Worm (Caenorhabditis elegans) whole organism, L4 larva: ENCODE measurements around the gene prp-9.

Source experiments
- D1046.2 ChIP-seq: fragments of 200-800 bp; sonication (Bioruptor generic); IDR thresholded peaks from 2 replicates; pipeline ENCODE4 v1.3.6; 2022; ENCODE audit warnings: missing genetic modification characterization, missing compliant biosample characterization
- F49E8.2 ChIP-seq: sonication (generic microtip); optimal IDR thresholded peaks from 2 replicates; lab custom pipeline; 2016; ENCODE audit warnings: missing compliant biosample characterization, mild to moderate bottlenecking, missing genetic modification characterization, borderline replicate concordance
- R02D3.7 ChIP-seq: fragments of 150-350 bp; sonication (generic microtip); optimal IDR thresholded peaks from 3 replicates; lab custom pipeline; 2014; ENCODE audit warnings: missing biosample characterization, missing genetic modification characterization
- T20F7.1 ChIP-seq: fragments of 200-800 bp; sonication (Bioruptor generic); optimal IDR thresholded peaks from 2 replicates; lab custom pipeline; 2018; ENCODE audit warnings: mild to moderate bottlenecking, missing genetic modification characterization, missing compliant biosample characterization
- Y5F2A.4 ChIP-seq: fragments of 200-800 bp; sonication (Bioruptor generic); optimal IDR thresholded peaks from 2 replicates; lab custom pipeline; 2018; ENCODE audit warnings: mild to moderate bottlenecking, missing genetic modification characterization, missing compliant biosample characterization
- Y75B8A.6 ChIP-seq: fragments of 200-800 bp; sonication (Bioruptor generic); IDR thresholded peaks from 2 replicates; pipeline ENCODE4 v1.3.6; 2022; ENCODE audit warnings: missing genetic modification reagents, missing genetic modification characterization, missing compliant biosample characterization
- ZK546.5 ChIP-seq, 2 experiments: sonication (generic microtip); optimal IDR thresholded peaks; 2 replicates each; lab custom pipeline; 2017; ENCODE audit warnings: missing biosample characterization in 2 of 2, missing genetic modification characterization in 2 of 2
- ceh-28 ChIP-seq: fragments of 150-350 bp; optimal IDR thresholded peaks from 2 replicates; lab custom pipeline; 2014; ENCODE audit warnings: missing biosample characterization, missing genetic modification reagents, missing genetic modification characterization
- ceh-44 ChIP-seq: fragments of 200-800 bp; sonication (Bioruptor generic); IDR thresholded peaks from 2 replicates; pipeline ENCODE4 v1.3.6; 2022; ENCODE audit warnings: missing genetic modification reagents, missing genetic modification characterization, missing compliant biosample characterization
- ceh-82 ChIP-seq: sonication (generic microtip); optimal IDR thresholded peaks from 2 replicates; lab custom pipeline; 2017; ENCODE audit warnings: missing biosample characterization, missing genetic modification characterization
- ces-1 ChIP-seq: fragments of 150-350 bp; sonication (generic microtip); optimal IDR thresholded peaks from 4 replicates; lab custom pipeline; 2014; ENCODE audit warnings: missing biosample characterization, missing genetic modification reagents, missing genetic modification characterization
- daf-19 ChIP-seq: fragments of 200-800 bp; sonication (Bioruptor generic); conservative IDR thresholded peaks from 2 replicates; pipeline ENCODE4 v1.3.6; 2022; ENCODE audit warnings: missing genetic modification characterization, missing compliant biosample characterization
- daf-8 ChIP-seq: fragments of 200-800 bp; sonication (Bioruptor generic); IDR thresholded peaks from 2 replicates; pipeline ENCODE4 v1.3.6; 2022; ENCODE audit warnings: missing genetic modification characterization, missing compliant biosample characterization
- dmd-6 ChIP-seq: fragments of 200-800 bp; sonication (Bioruptor generic); IDR thresholded peaks from 2 replicates; pipeline ENCODE4 v1.3.6; 2022; ENCODE audit warnings: missing genetic modification reagents, missing genetic modification characterization, missing compliant biosample characterization
- dmd-8 ChIP-seq: fragments of 200-800 bp; sonication (Bioruptor generic); IDR thresholded peaks from 2 replicates; pipeline ENCODE4 v1.3.6; 2022; ENCODE audit warnings: missing genetic modification characterization, missing compliant biosample characterization
- dpl-1 ChIP-seq: fragments of 150-350 bp; optimal IDR thresholded peaks from 2 replicates; lab custom pipeline; 2014; ENCODE audit warnings: missing biosample characterization, missing genetic modification reagents, missing genetic modification characterization
- dve-1 ChIP-seq: sonication (generic microtip); optimal IDR thresholded peaks from 2 replicates; lab custom pipeline; 2017; ENCODE audit warnings: antibody characterized with exemption, mild to moderate bottlenecking, missing genetic modification characterization, missing compliant biosample characterization; ENCODE audit not compliant: insufficient read depth
- fkh-10 ChIP-seq: fragments of 150-350 bp; optimal IDR thresholded peaks from 2 replicates; lab custom pipeline; 2014; ENCODE audit warnings: missing biosample characterization, missing genetic modification reagents, missing genetic modification characterization
- fos-1 ChIP-seq: fragments of 150-350 bp; optimal IDR thresholded peaks from 2 replicates; lab custom pipeline; 2014; ENCODE audit warnings: missing biosample characterization, missing genetic modification characterization
- gei-8 ChIP-seq: fragments of 200-800 bp; sonication (Bioruptor generic); optimal IDR thresholded peaks from 2 replicates; lab custom pipeline; 2018; ENCODE audit warnings: mild to moderate bottlenecking, missing genetic modification characterization, missing compliant biosample characterization
- hif-1 ChIP-seq, 2 experiments: sonication (generic microtip); optimal IDR thresholded peaks; 2 replicates each; lab custom pipeline; 2016 to 2017; ENCODE audit warnings: missing compliant biosample characterization in 2 of 2, missing genetic modification characterization in 2 of 2, missing genetic modification reagents in 2 of 2, missing genotype in 2 of 2, mild to moderate bottlenecking in 1 of 2
- hlh-30 ChIP-seq: sonication (generic microtip); optimal IDR thresholded peaks from 2 replicates; lab custom pipeline; 2017; ENCODE audit warnings: antibody characterized with exemption, mild to moderate bottlenecking, missing genetic modification characterization, missing compliant biosample characterization; ENCODE audit not compliant: insufficient read depth
- hmg-1.1 ChIP-seq: fragments of 200-800 bp; sonication (Bioruptor generic); IDR thresholded peaks from 2 replicates; pipeline ENCODE4 v1.3.6; 2022; ENCODE audit warnings: missing genetic modification reagents, missing genetic modification characterization, missing compliant biosample characterization
- lin-13 ChIP-seq: fragments of 150-350 bp; optimal IDR thresholded peaks from 2 replicates; lab custom pipeline; 2014; ENCODE audit warnings: missing biosample characterization, missing genetic modification reagents, missing genetic modification characterization
- madf-5 ChIP-seq, 2 experiments: fragments of 200-800 bp; sonication (Bioruptor generic); IDR thresholded peaks; 2 replicates each; pipeline ENCODE4 v1.3.6; 2022; ENCODE audit warnings: missing compliant biosample characterization in 2 of 2, missing genetic modification characterization in 2 of 2
- madf-9 ChIP-seq: fragments of 200-800 bp; sonication (Bioruptor generic); conservative IDR thresholded peaks from 2 replicates; pipeline ENCODE4 v1.3.6; 2022; ENCODE audit warnings: missing genetic modification reagents, missing genetic modification characterization, missing compliant biosample characterization
- mdl-1 ChIP-seq, 2 experiments: fragments of 150-350 bp in 1 of 2; sonication (generic microtip) in 1 of 2; optimal IDR thresholded peaks; 2 replicates each; lab custom pipeline; 2014 to 2017; ENCODE audit warnings: missing biosample characterization in 2 of 2, missing genetic modification characterization in 2 of 2
- mep-1 ChIP-seq: fragments of 150-350 bp; sonication (generic microtip); optimal IDR thresholded peaks from 3 replicates; lab custom pipeline; 2014; ENCODE audit warnings: missing biosample characterization, missing genetic modification characterization
- mes-2 ChIP-seq: sonication (generic microtip); optimal IDR thresholded peaks from 2 replicates; lab custom pipeline; 2016; ENCODE audit warnings: missing genotype, mild to moderate bottlenecking, missing genetic modification characterization, missing compliant biosample characterization; ENCODE audit not compliant: poor library complexity, severe bottlenecking
- mxl-2 ChIP-seq: fragments of 200-800 bp; sonication (Bioruptor generic); conservative IDR thresholded peaks from 2 replicates; pipeline ENCODE4 v1.3.6; 2022; ENCODE audit warnings: missing genetic modification reagents, missing genetic modification characterization, missing compliant biosample characterization
- nhr-10 ChIP-seq: fragments of 150-350 bp; optimal IDR thresholded peaks from 2 replicates; lab custom pipeline; 2014; ENCODE audit warnings: missing biosample characterization, missing genetic modification characterization
- nhr-28 ChIP-seq: fragments of 150-350 bp; optimal IDR thresholded peaks from 2 replicates; lab custom pipeline; 2014; ENCODE audit warnings: missing biosample characterization, missing genetic modification characterization
- nhr-42 ChIP-seq: fragments of 200-800 bp; sonication (Bioruptor generic); IDR thresholded peaks from 2 replicates; pipeline ENCODE4 v1.3.6; 2022; ENCODE audit warnings: missing genetic modification characterization, missing compliant biosample characterization
- nhr-77 ChIP-seq: fragments of 150-350 bp; optimal IDR thresholded peaks from 2 replicates; lab custom pipeline; 2014; ENCODE audit warnings: missing biosample characterization, missing genetic modification characterization
- php-3 ChIP-seq: fragments of 200-800 bp; sonication (Bioruptor generic); IDR thresholded peaks from 2 replicates; pipeline ENCODE4 v1.3.6; 2022; ENCODE audit warnings: missing genetic modification reagents, missing genetic modification characterization, missing compliant biosample characterization
- snpc-1.2 ChIP-seq: fragments of 200-800 bp; sonication (Bioruptor generic); IDR thresholded peaks from 2 replicates; pipeline ENCODE4 v1.3.6; 2022; ENCODE audit warnings: missing genetic modification reagents, missing genetic modification characterization, missing compliant biosample characterization
- tra-1 ChIP-seq: fragments of 200-800 bp; sonication (Bioruptor generic); IDR thresholded peaks from 2 replicates; pipeline ENCODE4 v1.3.6; 2022; ENCODE audit warnings: missing genetic modification reagents, missing genetic modification characterization, missing compliant biosample characterization
- unc-130 ChIP-seq: sonication (generic microtip); optimal IDR thresholded peaks from 2 replicates; lab custom pipeline; 2016; ENCODE audit warnings: missing genetic modification reagents, missing genetic modification characterization, missing compliant biosample characterization
- unc-39 ChIP-seq: sonication (generic microtip); optimal IDR thresholded peaks from 2 replicates; lab custom pipeline; 2017; ENCODE audit warnings: missing biosample characterization, missing genetic modification characterization
- zfp-2 ChIP-seq: sonication (generic microtip); optimal IDR thresholded peaks from 2 replicates; lab custom pipeline; 2016; ENCODE audit warnings: mild to moderate bottlenecking, missing genetic modification characterization, missing compliant biosample characterization
- zfp-3 ChIP-seq: fragments of 200-800 bp; sonication (Bioruptor generic); conservative IDR thresholded peaks from 2 replicates; pipeline ENCODE4 v1.3.6; 2022; ENCODE audit warnings: missing genetic modification reagents, missing genetic modification characterization, missing compliant biosample characterization
- zip-11 ChIP-seq: fragments of 200-800 bp; sonication (Bioruptor generic); IDR thresholded peaks from 2 replicates; pipeline ENCODE4 v1.3.6; 2022; ENCODE audit warnings: missing genetic modification characterization, missing compliant biosample characterization
- zip-2 ChIP-seq: fragments of 150-350 bp; optimal IDR thresholded peaks from 2 replicates; lab custom pipeline; 2014; ENCODE audit warnings: missing biosample characterization, missing genetic modification characterization
- ztf-11 ChIP-seq: fragments of 150-350 bp; optimal IDR thresholded peaks from 2 replicates; lab custom pipeline; 2014; ENCODE audit warnings: missing biosample characterization, missing genetic modification characterization

The prp-9 gene

ce11 chrII:8514729-8515128 is 10.5 kb downstream of the prp-9 start, which contains the start of gene ctg-2 (continued):
- TF ChIP-seq D1046.2 (GFP tag; lab: Robert Waterston, UW) (no peak), mdl-1 (tag; optimal IDR thresholded peaks at IDR 0.05; lab: Kevin White, UChicago) (no peak), snpc-1.2 (no peak), ceh-44 (no peak), zfp-3 (no peak), fkh-10 (GFP tag; lab: Kevin White, UChicago) (no peak), zip-2 (tag; lab: Kevin White, UChicago) (no peak), gei-8 (GFP tag; lab: Kevin White, UChicago) (no peak), unc-39 (tag; lab: Kevin White, UChicago) (no peak), F49E8.2 (tag; lab: Kevin White, UChicago) (no peak), daf-19 (GFP tag; lab: Robert Waterston, UW) (no peak), T20F7.1 (GFP tag; lab: Kevin White, UChicago) (peak; percentile 7), lin-13 (GFP tag; lab: Kevin White, UChicago) (no peak), zip-11 (GFP tag; lab: Robert Waterston, UW) (no peak), ces-1 (no peak), ceh-82 (tag; lab: Kevin White, UChicago) (no peak), Y5F2A.4 (GFP tag; lab: Kevin White, UChicago) (no peak), R02D3.7 (no peak), unc-130 (GFP tag; lab: Kevin White, UChicago) (no peak), ceh-28 (tag; lab: Kevin White, UChicago) (no peak), hif-1 (tag; optimal IDR thresholded peaks at IDR 0.05; lab: Kevin White, UChicago) (no peak), madf-5 (GFP tag; IDR thresholded peaks at IDR 0.05; lab: Robert Waterston, UW) (no peak), madf-9 (GFP tag; lab: Robert Waterston, UW) (no peak), mes-2 (tag; lab: Kevin White, UChicago) (no peak), dve-1 (tag; lab: Kevin White, UChicago) (peak; percentile 57), mep-1 (tag; lab: Kevin White, UChicago) (no peak), ztf-11 (tag; lab: Kevin White, UChicago) (no peak), nhr-28 (tag; lab: Kevin White, UChicago) (peak; percentile 91), dpl-1 (no peak), Y75B8A.6 (GFP tag; lab: Robert Waterston, UW) (no peak), nhr-77 (tag; lab: Kevin White, UChicago) (no peak), zfp-2 (tag; lab: Kevin White, UChicago) (no peak), dmd-8 (GFP tag; lab: Robert Waterston, UW) (no peak), daf-8 (no peak), tra-1 (GFP tag; lab: Robert Waterston, UW) (no peak), nhr-42 (GFP tag; lab: Robert Waterston, UW) (no peak), dmd-6 (peak; percentile 58), mxl-2 (GFP tag; lab: Robert Waterston, UW) (no peak), hmg-1.1 (GFP tag; lab: Robert Waterston, UW) (no peak), hlh-30 (no peak), fos-1 (tag; lab: Kevin White, UChicago) (no peak), nhr-10 (tag; lab: Kevin White, UChicago) (no peak), ZK546.5 (tag; optimal IDR thresholded peaks at IDR 0.05; lab: Kevin White, UChicago) (no peak), php-3 (GFP tag; lab: Robert Waterston, UW) (peak; percentile 39; the same call in 1 of the 2 replicates)
- TF ChIP-seq, all 104 proteins: peak for 8
